Fruit fly (Drosophila melanogaster) whole organism, embryonic: ENCODE data around the gene Rnf146.

Experiments used
- Atf6 ChIP-seq: fragments of 200-800 bp; sonication (Bioruptor generic); IDR thresholded peaks from 2 replicates; pipeline ENCODE4 v1.3.6; 2022; ENCODE audit warnings: missing biosample characterization, missing genetic modification characterization
- Bgb ChIP-seq: fragments of 200-800 bp; sonication (Bioruptor generic); IDR thresholded peaks from 2 replicates; pipeline ENCODE4 v1.3.6; 2022; ENCODE audit warnings: missing biosample characterization, missing genetic modification characterization; ENCODE audit not compliant: partially characterized antibody
- Blimp-1 ChIP-seq: fragments of 200-800 bp; sonication (Bioruptor generic); optimal IDR thresholded peaks from 3 replicates; lab custom pipeline; 2018; ENCODE audit warnings: missing biosample characterization, missing genetic modification characterization, mild to moderate bottlenecking, moderate library complexity, missing genetic modification reagents
- CG1024 ChIP-seq: fragments of 200-800 bp; sonication (Bioruptor generic); IDR thresholded peaks from 2 replicates; pipeline ENCODE4 v1.3.6; 2022; ENCODE audit warnings: missing biosample characterization, missing genetic modification characterization
- CG10274 ChIP-seq: fragments of 200-800 bp; sonication (Bioruptor generic); optimal IDR thresholded peaks from 3 replicates; lab custom pipeline; 2017; ENCODE audit warnings: missing biosample characterization, mild to moderate bottlenecking, missing genetic modification characterization
- CG12299 ChIP-seq: fragments of 200-800 bp; sonication (Bioruptor generic); optimal IDR thresholded peaks from 2 replicates; lab custom pipeline; 2018; ENCODE audit warnings: missing biosample characterization, mild to moderate bottlenecking, missing genetic modification characterization
- CG15269 ChIP-seq: fragments of 200-800 bp; sonication (Bioruptor generic); optimal IDR thresholded peaks from 2 replicates; lab custom pipeline; 2018; ENCODE audit warnings: missing biosample characterization, mild to moderate bottlenecking, missing genetic modification characterization, moderate library complexity
- CG1603 ChIP-seq: fragments of 200-800 bp; sonication (Bioruptor generic); optimal IDR thresholded peaks from 2 replicates; lab custom pipeline; 2019; ENCODE audit warnings: missing biosample characterization, mild to moderate bottlenecking, missing genetic modification characterization, moderate library complexity
- CG16779 ChIP-seq: fragments of 200-800 bp; sonication (Bioruptor generic); IDR thresholded peaks from 2 replicates; pipeline ENCODE4 v1.3.6; 2022; ENCODE audit warnings: missing biosample characterization, missing genetic modification characterization
- CG16813 ChIP-seq: fragments of 200-800 bp; sonication (Bioruptor generic); IDR thresholded peaks from 3 replicates; pipeline ENCODE4 v1.3.6; 2022; ENCODE audit warnings: missing biosample characterization, missing genetic modification characterization; ENCODE audit not compliant: partially characterized antibody
- CG17186 ChIP-seq: fragments of 200-800 bp; sonication (Bioruptor generic); optimal IDR thresholded peaks from 3 replicates; lab custom pipeline; 2017; ENCODE audit warnings: missing biosample characterization, missing genetic modification reagents, missing genetic modification characterization
- CG1832 ChIP-seq: fragments of 200-800 bp; sonication (Bioruptor generic); optimal IDR thresholded peaks from 2 replicates; lab custom pipeline; 2017; ENCODE audit warnings: missing biosample characterization, mild to moderate bottlenecking, missing genetic modification characterization, inconsistent platforms
- CG18599 ChIP-seq: fragments of 200-800 bp; sonication (Bioruptor generic); optimal IDR thresholded peaks from 3 replicates; lab custom pipeline; 2017; ENCODE audit warnings: missing biosample characterization, missing genetic modification characterization, mild to moderate bottlenecking, moderate library complexity, missing genetic modification reagents
- CG2678 ChIP-seq: fragments of 200-800 bp; sonication (Bioruptor generic); optimal IDR thresholded peaks from 3 replicates; lab custom pipeline; 2019; ENCODE audit warnings: missing biosample characterization, mild to moderate bottlenecking, missing genetic modification characterization, moderate library complexity
- CG3065 ChIP-seq: fragments of 200-800 bp; sonication (Bioruptor generic); optimal IDR thresholded peaks from 2 replicates; lab custom pipeline; 2016; ENCODE audit warnings: missing biosample characterization, missing genetic modification characterization
- CG4404 ChIP-seq: fragments of 200-800 bp; sonication (Bioruptor generic); IDR thresholded peaks from 2 replicates; pipeline ENCODE4 v1.3.6; 2022; ENCODE audit warnings: missing biosample characterization, missing genetic modification characterization
- CG7987 ChIP-seq: fragments of 200-800 bp; sonication (Bioruptor generic); optimal IDR thresholded peaks from 2 replicates; lab custom pipeline; 2018; ENCODE audit warnings: missing biosample characterization, mild to moderate bottlenecking, missing genetic modification characterization, moderate library complexity
- CG9727 ChIP-seq: fragments of 200-800 bp; sonication (Bioruptor generic); optimal IDR thresholded peaks from 3 replicates; lab custom pipeline; 2017; ENCODE audit warnings: missing biosample characterization, mild to moderate bottlenecking, missing genetic modification characterization
- CG9797 ChIP-seq: fragments of 200-800 bp; sonication (Bioruptor generic); optimal IDR thresholded peaks from 3 replicates; lab custom pipeline; 2018; ENCODE audit warnings: missing biosample characterization, mild to moderate bottlenecking, missing genetic modification characterization
- CG9817 ChIP-seq: fragments of 200-800 bp; sonication (Bioruptor generic); optimal IDR thresholded peaks from 2 replicates; lab custom pipeline; 2018; ENCODE audit warnings: missing biosample characterization, mild to moderate bottlenecking, missing genetic modification characterization, moderate library complexity
- CrebB ChIP-seq: fragments of 200-800 bp; sonication (Bioruptor generic); optimal IDR thresholded peaks from 3 replicates; lab custom pipeline; 2018; ENCODE audit warnings: missing biosample characterization, mild to moderate bottlenecking, missing genetic modification characterization
- Dad ChIP-seq: fragments of 200-800 bp; sonication (Bioruptor generic); optimal IDR thresholded peaks from 3 replicates; lab custom pipeline; 2016; ENCODE audit warnings: missing biosample characterization, missing genetic modification characterization
- Fer1 ChIP-seq: fragments of 200-800 bp; sonication (Bioruptor generic); optimal IDR thresholded peaks from 2 replicates; lab custom pipeline; 2017; ENCODE audit warnings: missing biosample characterization, mild to moderate bottlenecking, missing genetic modification characterization
- Fer3 ChIP-seq: fragments of 200-800 bp; sonication (Bioruptor generic); optimal IDR thresholded peaks from 2 replicates; lab custom pipeline; 2018; ENCODE audit warnings: missing biosample characterization, mild to moderate bottlenecking, missing genetic modification characterization, moderate library complexity
- Gug ChIP-seq: fragments of 200-800 bp; sonication (Bioruptor generic); IDR thresholded peaks from 4 replicates; pipeline ENCODE4 v1.3.6; 2022; ENCODE audit warnings: missing biosample characterization, missing genetic modification characterization
- HLH54F ChIP-seq: fragments of 200-800 bp; sonication (Bioruptor generic); optimal IDR thresholded peaks from 3 replicates; lab custom pipeline; 2016; ENCODE audit warnings: missing biosample characterization, missing genetic modification characterization
- Hr39 ChIP-seq: fragments of >200 bp; optimal IDR thresholded peaks from 2 replicates; lab custom pipeline; 2017
- MESR4 ChIP-seq: fragments of 200-800 bp; sonication (Bioruptor generic); optimal IDR thresholded peaks from 2 replicates; lab custom pipeline; 2018; ENCODE audit warnings: missing biosample characterization, mild to moderate bottlenecking, missing genetic modification characterization, moderate library complexity
- NC2α ChIP-seq: fragments of 200-800 bp; sonication (Bioruptor generic); optimal IDR thresholded peaks from 2 replicates; lab custom pipeline; 2016; ENCODE audit warnings: missing biosample characterization, missing genetic modification characterization
- Nf-YA ChIP-seq: fragments of 200-800 bp; sonication (Bioruptor generic); IDR thresholded peaks from 2 replicates; pipeline ENCODE4 v1.3.6; 2022; ENCODE audit warnings: missing biosample characterization, missing genetic modification characterization
- NfI ChIP-seq: fragments of 200-800 bp; sonication (Bioruptor generic); optimal IDR thresholded peaks from 3 replicates; lab custom pipeline; 2018; ENCODE audit warnings: missing biosample characterization, mild to moderate bottlenecking, missing genetic modification characterization, moderate library complexity
- Pdp1 ChIP-seq, 2 experiments: fragments of 200-800 bp; sonication (Bioruptor generic); optimal IDR thresholded peaks; 3 replicates each; lab custom pipeline; 2016; ENCODE audit warnings: missing biosample characterization in 2 of 2, missing genetic modification characterization in 2 of 2, mild to moderate bottlenecking in 1 of 2, moderate library complexity in 1 of 2
- Rx ChIP-seq: fragments of 200-800 bp; sonication (Bioruptor generic); IDR thresholded peaks from 2 replicates; pipeline ENCODE4 v1.3.6; 2022; ENCODE audit warnings: missing biosample characterization, missing genetic modification characterization
- Xbp1 ChIP-seq: fragments of 200-800 bp; sonication (Bioruptor generic); optimal IDR thresholded peaks from 3 replicates; lab custom pipeline; 2016; ENCODE audit warnings: missing biosample characterization, mild to moderate bottlenecking, missing genetic modification characterization
- bab2 ChIP-seq: fragments of 200-800 bp; sonication (Bioruptor generic); optimal IDR thresholded peaks from 2 replicates; lab custom pipeline; 2016; ENCODE audit warnings: missing biosample characterization, missing genetic modification characterization
- bigmax ChIP-seq: fragments of 200-800 bp; sonication (Bioruptor generic); optimal IDR thresholded peaks from 2 replicates; lab custom pipeline; 2018; ENCODE audit warnings: missing biosample characterization, mild to moderate bottlenecking, missing genetic modification characterization
- crol ChIP-seq: fragments of 200-800 bp; sonication (Bioruptor generic); IDR thresholded peaks from 2 replicates; pipeline ENCODE4 v1.3.6; 2022; ENCODE audit warnings: missing biosample characterization, missing genetic modification characterization
- crp ChIP-seq, 2 experiments: fragments of 200-800 bp; sonication (Bioruptor generic); optimal IDR thresholded peaks; 2 replicates in 1 of 2; 3 replicates in 1 of 2; lab custom pipeline; 2017; ENCODE audit warnings: missing biosample characterization in 2 of 2, missing genetic modification characterization in 2 of 2, mild to moderate bottlenecking in 1 of 2, moderate library complexity in 1 of 2
- dmrt11E ChIP-seq: fragments of 200-800 bp; sonication (Bioruptor generic); optimal IDR thresholded peaks from 3 replicates; lab custom pipeline; 2018; ENCODE audit warnings: missing biosample characterization, mild to moderate bottlenecking, missing genetic modification characterization, moderate library complexity
- ewg ChIP-seq: fragments of 200-800 bp; sonication (Bioruptor generic); optimal IDR thresholded peaks from 3 replicates; lab custom pipeline; 2017; ENCODE audit warnings: mild to moderate bottlenecking, missing biosample characterization, missing genetic modification reagents, missing genetic modification characterization
- fd102C ChIP-seq: fragments of 200-800 bp; sonication (Bioruptor generic); optimal IDR thresholded peaks from 2 replicates; lab custom pipeline; 2018; ENCODE audit warnings: missing biosample characterization, mild to moderate bottlenecking, missing genetic modification characterization, moderate library complexity
- fd3F ChIP-seq: fragments of 200-800 bp; sonication (Bioruptor generic); optimal IDR thresholded peaks from 2 replicates; lab custom pipeline; 2018; ENCODE audit warnings: missing biosample characterization, mild to moderate bottlenecking, missing genetic modification characterization, moderate library complexity
- h ChIP-seq: fragments of >200 bp; optimal IDR thresholded peaks from 2 replicates; lab custom pipeline; 2017
- jigr1 ChIP-seq: fragments of 200-800 bp; sonication (Bioruptor generic); IDR thresholded peaks from 3 replicates; pipeline ENCODE4 v1.3.6; 2022; ENCODE audit warnings: missing biosample characterization, missing genetic modification characterization
- jing ChIP-seq: fragments of 200-800 bp; sonication (Bioruptor generic); optimal IDR thresholded peaks from 2 replicates; lab custom pipeline; 2018; ENCODE audit warnings: missing biosample characterization, mild to moderate bottlenecking, missing genetic modification characterization
- kni ChIP-seq: fragments of 200-800 bp; sonication (Bioruptor generic); optimal IDR thresholded peaks from 3 replicates; lab custom pipeline; 2017; ENCODE audit warnings: mild to moderate bottlenecking, missing biosample characterization, missing genetic modification reagents, missing genetic modification characterization
- seq ChIP-seq: fragments of 200-800 bp; sonication (Bioruptor generic); IDR thresholded peaks from 2 replicates; pipeline ENCODE4 v1.3.6; 2022; ENCODE audit warnings: missing biosample characterization, missing genetic modification characterization
- sisA ChIP-seq: fragments of 200-800 bp; sonication (Bioruptor generic); IDR thresholded peaks from 2 replicates; pipeline ENCODE4 v1.3.6; 2022; ENCODE audit warnings: missing biosample characterization, missing genetic modification characterization
- stwl ChIP-seq: fragments of 200-800 bp; sonication (Bioruptor generic); optimal IDR thresholded peaks from 3 replicates; lab custom pipeline; 2018; ENCODE audit warnings: missing biosample characterization, mild to moderate bottlenecking, missing genetic modification characterization, moderate library complexity
- tap ChIP-seq: fragments of 200-800 bp; optimal IDR thresholded peaks from 3 replicates; lab custom pipeline; 2019; ENCODE audit warnings: missing biosample characterization, mild to moderate bottlenecking, missing genetic modification characterization, moderate library complexity

Gene Rnf146

DNA sequence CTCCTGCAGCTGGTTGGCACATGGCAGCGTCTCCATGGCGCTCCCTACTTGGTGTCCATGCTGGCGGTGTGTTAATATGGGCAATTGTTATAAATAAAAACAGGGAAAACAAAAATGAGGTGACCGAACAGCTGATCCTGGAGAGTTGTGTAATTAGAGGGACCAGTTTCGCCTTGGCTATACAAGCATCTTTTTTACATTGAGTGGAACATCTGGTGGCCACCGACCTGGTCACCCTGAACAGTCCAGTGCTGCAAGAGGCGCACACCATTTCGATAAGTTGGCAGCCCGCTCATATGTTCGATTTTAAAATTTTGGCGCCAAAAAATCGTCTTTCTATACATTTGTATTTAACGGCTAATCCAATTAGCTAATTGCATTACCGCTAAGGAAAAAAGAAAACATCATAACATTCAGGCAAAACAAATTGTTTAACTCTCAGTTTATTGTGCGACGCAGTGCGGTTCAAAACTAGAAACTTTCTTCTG, 44.6 kb upstream of the Rnf146 start, which contains the start of the genes CG8765 and Gbeta76C (continued):
- TF ChIP-seq CG16779 (GFP tag; lab: Robert Waterston, UW) (no peak), CG2678 (tag; lab: Kevin White, UChicago) (no peak), CG4404 (GFP tag; lab: Robert Waterston, UW) (no peak; the same call in 1 of the 2 replicates), CG12299 (tag; lab: Kevin White, UChicago) (no peak), Nf-YA (GFP tag; lab: Robert Waterston, UW) (no peak), kni (GFP tag; lab: Kevin White, UChicago) (peak; percentile 21), Pdp1 (GFP tag; optimal IDR thresholded peaks at IDR 0.05; lab: Kevin White, UChicago) (peak; percentile 18 to 95), crol (GFP tag; lab: Robert Waterston, UW) (no peak), jing (GFP tag; lab: Kevin White, UChicago) (no peak), ewg (GFP tag; lab: Kevin White, UChicago) (no peak), tap (tag; lab: Kevin White, UChicago) (no peak), NC2α (GFP tag; lab: Kevin White, UChicago) (peak; percentile 16), CrebB (peak; percentile 14), HLH54F (GFP tag; lab: Kevin White, UChicago) (peak; percentile 42), fd102C (no peak), Fer1 (GFP tag; lab: Kevin White, UChicago) (peak; percentile 59), crp (GFP tag; optimal IDR thresholded peaks at IDR 0.05; lab: Kevin White, UChicago) (peak; percentile 95 to 99), Blimp-1 (GFP tag; lab: Kevin White, UChicago) (no peak), CG3065 (GFP tag; lab: Kevin White, UChicago) (no peak), CG16813 (GFP tag; lab: Robert Waterston, UW) (peak; percentile 54), CG1024 (GFP tag; lab: Robert Waterston, UW) (no peak), seq (GFP tag; lab: Robert Waterston, UW) (no peak), stwl (peak; percentile 90), CG10274 (GFP tag; lab: Kevin White, UChicago) (no peak), Bgb (peak; percentile 50; the same call in 1 of the 2 replicates), bab2 (GFP tag; lab: Kevin White, UChicago) (peak; percentile 14), CG9817 (tag; lab: Kevin White, UChicago) (peak; percentile 34), Atf6 (GFP tag; lab: Robert Waterston, UW) (no peak), Hr39 (lab: Kevin White, UChicago) (no peak), Dad (GFP tag; lab: Kevin White, UChicago) (no peak), CG18599 (GFP tag; lab: Kevin White, UChicago) (no peak), CG9727 (GFP tag; lab: Kevin White, UChicago) (no peak), NfI (GFP tag; lab: Kevin White, UChicago) (peak; percentile 21), Xbp1 (GFP tag; lab: Kevin White, UChicago) (peak; percentile 55), CG9797 (GFP tag; lab: Kevin White, UChicago) (peak; percentile 97), CG1832 (GFP tag; lab: Kevin White, UChicago) (no peak), dmrt11E (tag; lab: Kevin White, UChicago) (no peak), bigmax (GFP tag; lab: Kevin White, UChicago) (no peak), Rx (no peak), CG7987 (GFP tag; lab: Kevin White, UChicago) (peak; percentile 51), h (no peak), Gug (GFP tag; lab: Robert Waterston, UW) (no peak), MESR4 (GFP tag; lab: Kevin White, UChicago) (peak; percentile 71), sisA (GFP tag; lab: Robert Waterston, UW) (peak; percentile 12; the same call in 1 of the 2 replicates), jigr1 (no peak), fd3F (GFP tag; lab: Kevin White, UChicago) (no peak), CG15269 (tag; lab: Kevin White, UChicago) (no peak), CG1603 (tag; lab: Kevin White, UChicago) (peak; percentile 88), Fer3 (tag; lab: Kevin White, UChicago) (no peak), CG17186 (peak; percentile 90)
